Worm (Caenorhabditis elegans) whole organism, L3 larva: ENCODE results near the gene T05C1.1.

Source experiments
- R02D3.7 ChIP-seq: fragments of 150-350 bp; optimal IDR thresholded peaks from 2 replicates; lab custom pipeline; 2014; ENCODE audit warnings: missing biosample characterization, missing genetic modification characterization
- ZK546.5 ChIP-seq: sonication (generic microtip); optimal IDR thresholded peaks from 2 replicates; lab custom pipeline; 2017; ENCODE audit warnings: missing biosample characterization, missing genetic modification characterization
- aly-2 ChIP-seq: fragments of 150-350 bp; optimal IDR thresholded peaks from 2 replicates; lab custom pipeline; 2014; ENCODE audit warnings: missing biosample characterization, missing genetic modification characterization
- ceh-9 ChIP-seq: sonication (generic microtip); optimal IDR thresholded peaks from 2 replicates; lab custom pipeline; 2018; ENCODE audit warnings: missing biosample characterization, missing genetic modification characterization
- daf-12 ChIP-seq: fragments of 150-350 bp; optimal IDR thresholded peaks from 2 replicates; lab custom pipeline; 2014; ENCODE audit warnings: missing biosample characterization, missing genetic modification reagents, missing genetic modification characterization
- egl-27 ChIP-seq: sonication (generic microtip); optimal IDR thresholded peaks from 4 replicates; lab custom pipeline; 2017; ENCODE audit warnings: missing biosample characterization, missing genetic modification reagents, missing genetic modification characterization
- elt-1 ChIP-seq: fragments of 150-350 bp; optimal IDR thresholded peaks from 2 replicates; lab custom pipeline; 2014; ENCODE audit warnings: missing biosample characterization, missing genetic modification characterization
- elt-2 ChIP-seq: sonication (generic microtip); optimal IDR thresholded peaks from 2 replicates; lab custom pipeline; 2016; ENCODE audit warnings: missing genetic modification reagents, mild to moderate bottlenecking, missing genetic modification characterization, missing compliant biosample characterization
- elt-3 ChIP-seq, 3 experiments: fragments of 150-350 bp in 1 of 3; sonication (generic microtip) in 2 of 3; optimal IDR thresholded peaks; 2 replicates in 2 of 3; 4 replicates in 1 of 3; lab custom pipeline; 2014 to 2017; ENCODE audit warnings: missing biosample characterization in 3 of 3, missing genetic modification characterization in 3 of 3
- eor-1 ChIP-seq, 2 experiments: fragments of 150-350 bp; optimal IDR thresholded peaks; 2 replicates each; lab custom pipeline; 2014 to 2018; ENCODE audit warnings: missing biosample characterization in 2 of 2, missing genetic modification characterization in 2 of 2
- fkh-2 ChIP-seq: fragments of 150-350 bp; optimal IDR thresholded peaks from 2 replicates; lab custom pipeline; 2014; ENCODE audit warnings: missing biosample characterization, missing genetic modification reagents, missing genetic modification characterization
- jun-1 ChIP-seq: fragments of 150-350 bp; optimal IDR thresholded peaks from 2 replicates; lab custom pipeline; 2014; ENCODE audit warnings: missing biosample characterization, missing genetic modification reagents, missing genetic modification characterization
- lin-15B ChIP-seq: fragments of 150-350 bp; optimal IDR thresholded peaks from 2 replicates; lab custom pipeline; 2014; ENCODE audit warnings: missing biosample characterization, missing genetic modification characterization
- lsy-12 ChIP-seq: sonication (generic microtip); optimal IDR thresholded peaks from 2 replicates; lab custom pipeline; 2016; ENCODE audit warnings: mild to moderate bottlenecking, missing genetic modification characterization, missing compliant biosample characterization
- mdl-1 ChIP-seq: fragments of 150-350 bp; optimal IDR thresholded peaks from 2 replicates; lab custom pipeline; 2014; ENCODE audit warnings: missing biosample characterization, missing genetic modification characterization
- nhr-11 ChIP-seq: fragments of 150-350 bp; optimal IDR thresholded peaks from 2 replicates; lab custom pipeline; 2014; ENCODE audit warnings: missing biosample characterization, missing genetic modification characterization
- nhr-12 ChIP-seq: fragments of 150-350 bp; optimal IDR thresholded peaks from 2 replicates; lab custom pipeline; 2014; ENCODE audit warnings: missing biosample characterization, missing genetic modification characterization
- nhr-23 ChIP-seq: fragments of 150-350 bp; optimal IDR thresholded peaks from 2 replicates; lab custom pipeline; 2014; ENCODE audit warnings: missing biosample characterization, missing genetic modification reagents, missing genetic modification characterization
- nhr-237 ChIP-seq: fragments of 150-350 bp; optimal IDR thresholded peaks from 2 replicates; lab custom pipeline; 2014; ENCODE audit warnings: missing biosample characterization, missing genetic modification characterization
- nhr-25 ChIP-seq: sonication (generic microtip); optimal IDR thresholded peaks from 2 replicates; lab custom pipeline; 2017; ENCODE audit warnings: missing biosample characterization, missing genetic modification characterization
- nhr-28 ChIP-seq: fragments of 150-350 bp; optimal IDR thresholded peaks from 2 replicates; lab custom pipeline; 2014; ENCODE audit warnings: missing biosample characterization, missing genetic modification characterization
- nhr-43 ChIP-seq: sonication (generic microtip); optimal IDR thresholded peaks from 2 replicates; lab custom pipeline; 2016; ENCODE audit warnings: mild to moderate bottlenecking, missing genetic modification characterization, missing compliant biosample characterization; ENCODE audit not compliant: poor library complexity, severe bottlenecking
- nhr-67 ChIP-seq: fragments of 150-350 bp; optimal IDR thresholded peaks from 2 replicates; lab custom pipeline; 2014; ENCODE audit warnings: missing biosample characterization, missing genetic modification characterization
- nhr-77 ChIP-seq: fragments of 150-350 bp; optimal IDR thresholded peaks from 2 replicates; lab custom pipeline; 2014; ENCODE audit warnings: missing biosample characterization, missing genetic modification characterization
- pha-4 ChIP-seq: fragments of 150-350 bp; optimal IDR thresholded peaks from 2 replicates; lab custom pipeline; 2014; ENCODE audit warnings: missing biosample characterization, missing genetic modification reagents, missing genetic modification characterization
- pqm-1 ChIP-seq: fragments of 150-350 bp; optimal IDR thresholded peaks from 2 replicates; lab custom pipeline; 2017; ENCODE audit warnings: missing biosample characterization, missing genetic modification characterization, inconsistent platforms
- sea-2 ChIP-seq: fragments of 150-350 bp; sonication (generic microtip); optimal IDR thresholded peaks from 4 replicates; lab custom pipeline; 2014; ENCODE audit warnings: missing biosample characterization, missing genetic modification reagents, missing genetic modification characterization
- snpc-4 ChIP-seq: fragments of 150-350 bp; optimal IDR thresholded peaks from 2 replicates; lab custom pipeline; 2014; ENCODE audit warnings: missing biosample characterization, missing genetic modification characterization
- tbx-2 ChIP-seq: sonication (generic microtip); optimal IDR thresholded peaks from 2 replicates; lab custom pipeline; 2016; ENCODE audit warnings: mild to moderate bottlenecking, missing genetic modification characterization, missing compliant biosample characterization
- unc-39 ChIP-seq: sonication (generic microtip); optimal IDR thresholded peaks from 4 replicates; lab custom pipeline; 2017; ENCODE audit warnings: missing biosample characterization, missing genetic modification characterization
- zag-1 ChIP-seq: fragments of 150-350 bp; optimal IDR thresholded peaks from 2 replicates; lab custom pipeline; 2014; ENCODE audit warnings: missing biosample characterization, missing genetic modification characterization
- ztf-11 ChIP-seq: fragments of 150-350 bp; optimal IDR thresholded peaks from 2 replicates; lab custom pipeline; 2014; ENCODE audit warnings: missing biosample characterization, missing genetic modification characterization

The T05C1.1 gene

DNA sequence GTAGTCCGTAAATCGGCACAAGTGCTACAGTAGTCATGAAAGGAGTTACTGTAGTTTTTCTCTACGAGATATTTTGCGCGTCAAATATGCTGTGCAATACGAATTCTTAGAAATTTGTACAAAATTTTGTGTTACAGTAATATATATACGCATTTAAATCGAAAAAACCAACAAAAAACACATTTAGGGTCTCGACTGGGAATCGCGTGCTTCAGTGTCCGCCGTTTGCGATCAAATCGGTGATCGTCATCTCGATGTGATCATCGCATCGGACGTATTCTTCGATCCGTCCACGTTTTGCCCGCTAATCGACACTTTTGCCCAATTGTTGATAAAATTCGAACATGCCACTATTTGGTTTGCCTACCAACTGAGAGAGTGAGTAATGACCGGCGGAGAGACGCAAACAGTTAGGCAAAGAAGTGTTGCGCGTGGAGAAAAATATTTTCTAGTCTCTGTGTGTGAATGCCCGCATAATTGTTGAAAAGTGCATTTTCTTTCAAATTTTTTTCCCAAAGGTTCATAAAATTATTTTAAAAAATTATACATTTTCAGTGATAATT is 9.4 kb upstream of the T05C1.1 start:
- TF ChIP-seq elt-3 (tag; optimal IDR thresholded peaks at IDR 0.05; lab: Kevin White, UChicago) (no peak), pha-4 (tag; lab: Kevin White, UChicago) (peak; percentile 31), pqm-1 (peak; percentile 52)
- TF ChIP-seq, all 47 proteins: peak for 2

- TF ChIP-seq elt-2 (no peak), unc-39 (tag; lab: Kevin White, UChicago) (no peak), nhr-237 (tag; lab: Kevin White, UChicago) (no peak), pha-4 (tag; lab: Kevin White, UChicago) (no peak)
Observed at ce11 chrII:4470972-4471645, 7.3 kb upstream of the T05C1.1 start, which contains the start of gene W06B4.1. Gene W06B4.1, plus strand, starts transcription at chrII:4471595.

DNA sequence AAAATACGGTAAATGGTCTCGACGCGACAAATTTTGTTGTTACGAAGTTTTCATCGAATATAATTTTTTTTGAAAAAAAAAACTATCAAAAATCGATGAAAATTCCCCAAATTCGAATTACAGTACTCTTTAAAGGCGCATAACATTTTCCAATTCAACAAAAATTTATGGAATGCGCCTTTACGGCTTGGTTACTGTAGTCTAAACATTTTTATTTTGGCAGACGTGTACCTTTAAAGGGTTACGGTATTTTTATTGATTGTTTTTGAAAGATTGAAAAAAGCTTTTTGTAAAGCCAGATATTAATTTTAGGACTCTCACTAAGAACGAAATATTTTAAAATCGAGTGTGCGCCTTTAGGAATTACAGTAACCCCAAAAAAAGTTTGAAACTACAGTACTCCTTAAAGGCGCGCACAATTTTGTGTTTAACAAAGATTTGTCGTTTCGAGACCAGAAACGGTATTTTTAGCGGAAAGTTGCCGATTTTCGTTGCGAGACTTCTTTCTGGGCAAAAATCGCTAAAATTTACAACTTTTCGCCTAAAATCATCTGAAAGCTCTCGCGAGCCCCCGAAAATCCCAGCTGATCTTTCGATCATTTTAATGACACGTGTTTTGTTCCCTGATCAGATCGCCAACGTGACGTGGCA is 4.3 kb upstream of the T05C1.1 start:
- no peak for TF ChIP-seq eor-1 (tag; optimal IDR thresholded peaks at IDR 0.05; lab: Kevin White, UChicago)
- no peak for TF ChIP-seq nhr-67
- no peak for TF ChIP-seq nhr-12 (tag; lab: Kevin White, UChicago)
- no peak for TF ChIP-seq nhr-77 (tag; lab: Kevin White, UChicago)
- TF ChIP-seq nhr-43 (tag; lab: Kevin White, UChicago), result no peak
- no peak for TF ChIP-seq unc-39 (tag; lab: Kevin White, UChicago)
- no peak for TF ChIP-seq nhr-23 (tag; lab: Kevin White, UChicago)
- no peak for TF ChIP-seq jun-1 (tag; lab: Kevin White, UChicago)
- no peak for TF ChIP-seq fkh-2 (tag; lab: Kevin White, UChicago)
- no peak for TF ChIP-seq tbx-2 (tag; lab: Kevin White, UChicago)
- no peak for TF ChIP-seq lin-15B (tag; lab: Kevin White, UChicago)
- TF ChIP-seq ztf-11 (tag; lab: Kevin White, UChicago), result no peak
- TF ChIP-seq nhr-11 (tag; lab: Kevin White, UChicago), result no peak

DNA sequence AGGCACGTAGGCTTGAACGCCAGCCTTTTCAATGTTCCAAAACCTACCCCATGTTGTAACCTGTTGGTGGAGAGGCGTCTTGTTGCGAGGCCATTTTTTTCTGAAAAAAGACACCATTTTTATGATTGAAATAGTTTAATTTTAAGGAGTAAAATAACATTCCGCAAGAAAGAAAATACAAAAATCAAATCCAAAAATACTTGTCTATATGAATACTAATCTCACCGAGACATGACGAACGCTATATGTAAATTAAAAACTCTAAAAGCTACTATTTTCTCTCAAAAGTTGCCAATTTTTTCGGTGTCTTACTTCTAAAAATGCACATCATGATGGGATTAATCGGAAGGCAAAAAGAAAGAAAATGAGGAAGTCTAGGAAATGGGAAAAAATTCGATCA is 3.6 kb downstream of the T05C1.1 start, which contains the start of gene T05C1.2:
Gene T05C1.2, minus strand, starts transcription at position 101 of the 400 bp plus-strand sequence.
- TF ChIP-seq eor-1 (tag; optimal IDR thresholded peaks at IDR 0.05; lab: Kevin White, UChicago), result no peak

- no peak for TF ChIP-seq mdl-1 (tag; lab: Kevin White, UChicago)
- no peak for TF ChIP-seq nhr-12 (tag; lab: Kevin White, UChicago)
- TF ChIP-seq daf-12 (tag; lab: Kevin White, UChicago), result no peak
- TF ChIP-seq ceh-9 (tag; lab: Kevin White, UChicago), result no peak
- TF ChIP-seq, all 47 proteins: peak for 0
Observed at ce11 chrII:4489288-4489687, 10.9 kb downstream of the T05C1.1 start, which contains the start of gene T05C1.3. Gene T05C1.3, minus strand, starts transcription at chrII:4489388.

DNA sequence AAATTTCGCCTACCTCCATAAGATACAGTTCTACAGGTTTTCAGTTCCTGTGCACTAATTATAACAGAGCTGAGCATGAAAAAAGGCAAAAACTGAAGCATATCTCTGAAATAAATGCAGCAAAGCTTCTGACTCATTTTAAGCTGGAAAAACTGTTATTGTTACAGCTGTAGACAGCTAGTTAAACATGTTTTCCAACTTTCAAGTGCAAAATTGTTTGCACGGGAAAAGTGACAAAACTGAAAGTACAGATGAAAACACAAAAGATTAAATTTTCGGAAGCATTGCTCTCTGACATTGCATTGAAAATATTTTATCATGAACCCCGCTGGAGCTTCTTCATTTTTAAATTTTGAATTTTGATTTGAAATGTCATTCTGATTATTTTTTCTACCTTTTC is 12.3 kb downstream of the T05C1.1 start, which contains the start of gene T05C1.5:
Gene T05C1.5, minus strand, starts transcription at position 101 of the 400 bp plus-strand sequence.
- no peak for TF ChIP-seq nhr-25 (tag; lab: Kevin White, UChicago)
- TF ChIP-seq nhr-77 (tag; lab: Kevin White, UChicago), result no peak
- TF ChIP-seq elt-1 (tag; lab: Kevin White, UChicago), result no peak
- no peak for TF ChIP-seq ZK546.5 (tag; lab: Kevin White, UChicago)
- TF ChIP-seq egl-27 (tag; lab: Kevin White, UChicago), result no peak
- no peak for TF ChIP-seq nhr-11 (tag; lab: Kevin White, UChicago)
- no peak for TF ChIP-seq snpc-4 (tag; lab: Kevin White, UChicago)
- no peak for TF ChIP-seq lsy-12 (tag; lab: Kevin White, UChicago)
- no peak for TF ChIP-seq sea-2 (GFP tag; lab: Kevin White, UChicago)
- TF ChIP-seq elt-3 (tag; optimal IDR thresholded peaks at IDR 0.05; lab: Kevin White, UChicago), result no peak
- TF ChIP-seq aly-2 (tag; lab: Kevin White, UChicago), result no peak
- TF ChIP-seq tbx-2 (tag; lab: Kevin White, UChicago), result no peak
- TF ChIP-seq nhr-67, result no peak
- no peak for TF ChIP-seq nhr-28 (tag; lab: Kevin White, UChicago)
- TF ChIP-seq nhr-237 (tag; lab: Kevin White, UChicago), result no peak
- no peak for TF ChIP-seq zag-1
- no peak for TF ChIP-seq R02D3.7 (tag; lab: Kevin White, UChicago)
